Worm (Caenorhabditis elegans) whole organism, midembryonic: ENCODE measurements around the gene col-10.

Experiments used
- T22C8.4 ChIP-seq: fragments of 200-800 bp; sonication (Bioruptor generic); IDR thresholded peaks from 2 replicates; pipeline ENCODE4 v1.3.6; 2022; ENCODE audit warnings: missing genetic modification characterization, missing compliant biosample characterization
- tab-1 ChIP-seq: fragments of 200-800 bp; sonication (Bioruptor generic); IDR thresholded peaks from 2 replicates; pipeline ENCODE4 v1.3.6; 2022; ENCODE audit warnings: missing genetic modification characterization, missing compliant biosample characterization
- ztf-23 ChIP-seq: fragments of 200-800 bp; sonication (Bioruptor generic); IDR thresholded peaks from 2 replicates; pipeline ENCODE4 v1.3.6; 2022; ENCODE audit warnings: missing genetic modification reagents, missing genetic modification characterization, missing compliant biosample characterization

DNA sequence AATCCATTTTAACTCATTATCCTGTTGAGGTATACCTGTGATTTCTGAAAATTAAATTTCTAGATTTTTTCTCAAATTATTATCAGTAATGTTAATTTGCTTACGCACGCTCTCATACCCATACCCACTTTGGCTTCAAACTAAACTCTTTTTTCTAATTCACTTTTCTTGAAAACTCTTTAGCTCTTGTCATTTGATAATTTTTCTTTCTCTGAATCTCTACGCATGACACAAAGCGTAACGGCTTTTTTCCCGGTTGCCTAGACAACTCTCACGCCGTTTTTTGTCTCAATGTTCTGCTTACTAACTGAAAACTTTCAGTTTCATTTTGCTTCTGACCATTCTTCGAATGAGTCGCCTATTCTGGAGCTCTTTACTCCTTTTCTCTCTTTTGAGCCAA lies 31.2 kb downstream of the col-10 start, which contains the start of gene B0222.1:
- TF ChIP-seq ztf-23 (no peak), T22C8.4 (GFP tag; lab: Robert Waterston, UW) (no peak), tab-1 (GFP tag; lab: Robert Waterston, UW) (no peak)
